Worm (Caenorhabditis elegans): Measurements from ENCODE around the gene T23F2.4.

The T23F2.4 gene

DNA sequence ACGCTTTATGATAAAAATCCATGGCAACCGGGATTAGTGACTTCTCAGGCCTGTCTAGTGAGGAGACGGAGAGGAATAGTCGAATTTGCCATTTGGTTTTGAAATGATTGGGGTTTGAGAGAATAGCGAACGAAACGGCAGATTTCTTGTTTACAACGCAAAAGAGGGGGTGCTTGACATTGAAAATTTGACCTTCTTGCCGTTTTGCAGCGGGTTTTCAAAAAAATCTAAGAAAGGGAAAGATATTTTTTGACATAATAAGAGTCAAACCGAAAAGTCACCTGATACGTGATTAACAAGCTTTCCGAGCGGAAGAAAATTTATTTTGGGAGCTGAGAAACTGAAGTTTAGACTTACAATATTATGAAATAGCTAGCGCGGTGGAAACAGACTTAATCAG, 3.0 kb upstream of the T23F2.4 start:
- TF ChIP-seq lim-6 (tag; optimal IDR thresholded peaks at IDR 0.05), result no peak
- no peak for TF ChIP-seq hlh-6 (tag; optimal IDR thresholded peaks at IDR 0.05)
- no peak for TF ChIP-seq tbx-7 (tag; optimal IDR thresholded peaks at IDR 0.05)
- no peak for TF ChIP-seq pros-1 (tag; optimal IDR thresholded peaks at IDR 0.05)
- TF ChIP-seq ceh-31 (tag; optimal IDR thresholded peaks at IDR 0.05), result no peak
- TF ChIP-seq pqm-1 (tag; optimal IDR thresholded peaks at IDR 0.05), result no peak
- no peak for TF ChIP-seq fax-1 (tag; optimal IDR thresholded peaks at IDR 0.05)
- no peak for TF ChIP-seq ama-1 (optimal IDR thresholded peaks at IDR 0.05)
- no peak for TF ChIP-seq ceh-2 (tag; optimal IDR thresholded peaks at IDR 0.05)
- no peak for TF ChIP-seq ahr-1 (tag; optimal IDR thresholded peaks at IDR 0.05)
- TF ChIP-seq hlh-15 (tag; optimal IDR thresholded peaks at IDR 0.05), result no peak

DNA sequence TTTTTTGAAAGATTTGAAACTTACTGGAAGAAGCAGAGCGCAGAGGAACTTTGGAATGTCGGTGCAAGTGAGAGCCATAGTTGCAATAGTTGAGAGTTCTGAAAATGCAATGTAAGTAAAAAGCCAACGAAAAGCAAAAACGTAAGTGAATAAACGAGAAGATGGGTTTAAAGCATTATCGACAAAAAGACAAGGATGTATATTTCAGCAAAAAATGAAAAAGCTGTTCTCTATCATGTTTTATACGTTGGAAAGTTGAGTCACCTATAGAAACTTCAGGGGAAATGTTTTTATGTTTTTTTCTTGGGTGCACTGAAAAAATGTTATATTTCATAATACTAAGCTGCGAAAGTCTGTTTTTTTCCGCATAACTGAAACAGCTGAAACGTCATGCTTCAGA, 2.2 kb upstream of the T23F2.4 start, which contains the start of gene T23F2.5:
TSS of gene T23F2.5 (minus strand) at position 101 of the 400 bp plus-strand sequence.
- TF ChIP-seq mec-3 (tag; optimal IDR thresholded peaks at IDR 0.05; ENCODE audit: borderline replicate concordance) (no peak), sox-4 (tag; optimal IDR thresholded peaks at IDR 0.05) (no peak), sox-2 (GFP tag; IDR thresholded peaks at IDR 0.05) (no peak), tbx-7 (tag; optimal IDR thresholded peaks at IDR 0.05) (no peak), hlh-30 (tag; optimal IDR thresholded peaks at IDR 0.05; ENCODE audit: insufficient read depth) (no peak)

DNA sequence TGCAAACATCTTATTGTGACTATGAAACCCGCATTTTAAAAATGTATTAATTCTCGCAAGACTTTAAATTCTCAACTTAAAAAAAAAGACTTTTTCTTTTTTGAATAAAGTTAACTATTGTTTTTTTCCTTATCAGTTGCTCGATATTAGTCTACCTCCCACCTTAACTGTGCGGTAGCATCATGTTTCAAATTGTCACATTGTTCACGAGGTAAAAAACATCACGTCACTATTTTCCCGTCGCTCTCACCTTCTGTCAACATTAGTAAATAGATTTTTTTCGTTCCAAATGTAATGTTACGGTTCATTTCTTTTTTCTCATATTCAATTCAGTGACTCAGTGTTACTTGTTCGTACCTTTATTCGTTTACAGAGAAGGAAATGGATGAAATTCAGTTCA, 1.5 kb upstream of the T23F2.4 start:
- TF ChIP-seq eyg-1 (tag; optimal IDR thresholded peaks at IDR 0.05) (no peak), ceh-31 (tag; optimal IDR thresholded peaks at IDR 0.05) (no peak), ceh-18 (tag; optimal IDR thresholded peaks at IDR 0.05) (no peak), ama-1 (optimal IDR thresholded peaks at IDR 0.05) (no peak), che-1 (tag; optimal IDR thresholded peaks at IDR 0.05) (no peak)

DNA sequence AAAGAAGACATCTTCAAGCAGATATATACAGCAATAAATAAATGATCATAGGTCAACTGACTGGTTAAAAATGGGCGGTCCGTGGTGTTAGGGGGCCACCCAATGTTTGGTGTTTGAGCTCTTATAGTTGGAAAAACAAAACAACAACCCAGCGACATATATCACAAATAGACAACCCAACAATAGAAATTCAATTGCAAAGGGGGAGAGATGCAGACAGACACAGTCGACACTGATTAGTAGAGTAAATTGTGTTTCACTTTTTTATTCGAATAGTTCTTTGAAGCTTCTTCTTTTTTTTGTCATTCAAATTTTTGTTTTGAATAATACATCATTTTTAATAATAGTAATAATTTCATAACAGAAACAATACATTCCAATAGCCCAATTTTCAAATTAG, 575 bp upstream of the T23F2.4 start:
- TF ChIP-seq unc-42 (tag; optimal IDR thresholded peaks at IDR 0.05) (peak; percentile 88), fax-1 (tag; optimal IDR thresholded peaks at IDR 0.05) (no peak)

DNA sequence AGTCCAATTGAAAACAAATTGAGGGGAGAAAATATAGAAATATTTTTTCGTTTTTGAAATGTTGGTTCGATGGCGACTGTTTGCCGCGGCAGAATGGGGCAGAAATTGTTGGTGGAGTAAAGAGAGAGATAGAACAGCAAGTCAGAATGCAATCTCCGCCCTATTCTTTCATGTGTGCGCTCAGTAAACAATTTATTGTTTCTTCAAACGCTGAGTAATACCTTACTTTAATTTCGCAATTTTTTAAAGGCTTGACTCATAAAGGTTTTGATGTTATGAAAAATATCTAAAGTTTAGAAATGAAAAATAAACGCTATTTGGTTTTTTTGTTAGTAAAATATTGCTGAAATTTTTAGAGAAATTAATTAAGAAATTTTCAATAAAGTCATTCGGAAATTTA, 538 bp downstream of the T23F2.4 start:
- TF ChIP-seq fkh-10 (GFP tag; optimal IDR thresholded peaks at IDR 0.05) (no peak), ceh-48 (tag; optimal IDR thresholded peaks at IDR 0.05) (no peak), fax-1 (tag; optimal IDR thresholded peaks at IDR 0.05) (no peak), hlh-15 (tag; optimal IDR thresholded peaks at IDR 0.05) (no peak), ztf-16 (tag; optimal IDR thresholded peaks at IDR 0.05) (no peak), pax-1 (tag; optimal IDR thresholded peaks at IDR 0.05) (no peak), ttx-3 (tag; optimal IDR thresholded peaks at IDR 0.05) (no peak), sdc-2 (tag; optimal IDR thresholded peaks at IDR 0.05) (no peak), hlh-8 (tag; optimal IDR thresholded peaks at IDR 0.05) (no peak), ceh-18 (tag; optimal IDR thresholded peaks at IDR 0.05) (no peak), ceh-45 (GFP tag; IDR thresholded peaks at IDR 0.05) (no peak), madf-2 (tag; optimal IDR thresholded peaks at IDR 0.05) (no peak), ama-1 (optimal IDR thresholded peaks at IDR 0.05) (no peak)

DNA sequence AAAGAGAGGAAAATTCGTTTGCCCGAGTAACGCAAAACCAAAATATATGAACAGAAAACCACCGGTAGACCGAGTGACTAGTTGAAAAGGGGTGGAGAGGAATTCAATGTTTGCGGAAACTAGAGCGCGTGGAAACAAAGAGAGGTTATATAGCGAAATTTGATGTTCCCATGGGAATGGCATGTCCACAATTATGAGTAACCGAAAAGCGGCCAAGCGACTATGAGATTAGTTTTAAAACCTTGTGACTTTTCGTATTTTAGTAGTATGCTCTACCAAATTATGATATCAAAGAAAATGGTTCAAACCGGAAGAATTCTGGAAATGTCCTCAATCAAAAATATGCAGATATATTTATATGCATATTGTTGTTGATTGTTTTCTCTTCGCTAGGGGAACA, 2.2 kb downstream of the T23F2.4 start:
- TF ChIP-seq unc-3 (GFP tag; conservative IDR thresholded peaks at IDR 0.05) (no peak), unc-3 (tag; optimal IDR thresholded peaks at IDR 0.05) (peak; percentile 51), T23F11.4 (GFP tag; optimal IDR thresholded peaks at IDR 0.05) (no peak)

DNA sequence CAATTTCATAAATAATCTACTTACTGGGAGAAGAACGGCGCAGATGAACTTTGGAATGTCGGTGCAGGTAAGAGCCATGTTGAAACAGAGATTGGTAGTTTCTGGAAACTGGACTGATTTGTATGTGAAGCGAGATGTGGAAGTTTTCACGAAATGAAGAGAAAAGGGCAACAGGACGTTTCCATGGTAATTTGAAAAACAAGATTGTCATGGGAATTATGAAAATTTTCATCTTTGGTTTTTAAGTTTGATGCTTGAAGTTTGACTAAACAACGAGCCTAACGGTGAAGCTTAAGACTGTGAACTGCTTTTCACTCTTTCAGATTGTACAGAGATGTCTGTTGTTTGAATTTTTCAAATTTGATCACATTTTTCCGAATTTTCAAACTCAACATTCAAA, 2.7 kb downstream of the T23F2.4 start, which contains the start of gene T23F2.3:
TSS of gene T23F2.3 (minus strand) at position 101 of the 400 bp plus-strand sequence.
- no peak for TF ChIP-seq ref-2 (tag; optimal IDR thresholded peaks at IDR 0.05)
- TF ChIP-seq hlh-8 (tag; optimal IDR thresholded peaks at IDR 0.05), result no peak
- TF ChIP-seq che-1 (tag; optimal IDR thresholded peaks at IDR 0.05), result no peak
